Fruit fly (Drosophila melanogaster) whole organism, prepupa: Measurements from ENCODE around the gene Acp98AB.

Experiments used
- Blimp-1 ChIP-seq: fragments of 200-800 bp; sonication (Bioruptor generic); optimal IDR thresholded peaks from 3 replicates; lab custom pipeline; 2017; ENCODE audit warnings: missing biosample characterization, missing genetic modification characterization, mild to moderate bottlenecking, moderate library complexity, missing genetic modification reagents
- CG10631 ChIP-seq: fragments of 200-800 bp; sonication (Bioruptor generic); optimal IDR thresholded peaks from 2 replicates; lab custom pipeline; 2016; ENCODE audit warnings: missing biosample characterization, missing genetic modification characterization
- CG10669 ChIP-seq: fragments of 200-800 bp; sonication (Bioruptor generic); optimal IDR thresholded peaks from 3 replicates; lab custom pipeline; 2018; ENCODE audit warnings: missing biosample characterization, mild to moderate bottlenecking, missing genetic modification characterization, moderate library complexity
- CG11294 ChIP-seq: fragments of 200-800 bp; sonication (Bioruptor generic); IDR thresholded peaks from 2 replicates; pipeline ENCODE4 v1.3.6; 2022; ENCODE audit warnings: missing biosample characterization, missing genetic modification characterization
- CG11762 ChIP-seq: fragments of 200-800 bp; sonication (Bioruptor generic); optimal IDR thresholded peaks from 3 replicates; lab custom pipeline; 2016; ENCODE audit warnings: missing biosample characterization, missing genetic modification characterization; ENCODE audit not compliant: insufficient read depth
- CG11902 ChIP-seq: fragments of 200-800 bp; sonication (Bioruptor generic); optimal IDR thresholded peaks from 3 replicates; lab custom pipeline; 2016; ENCODE audit warnings: missing biosample characterization, missing genetic modification characterization
- CG31627 ChIP-seq: fragments of 200-800 bp; sonication (Bioruptor generic); optimal IDR thresholded peaks from 3 replicates; lab custom pipeline; 2016; ENCODE audit warnings: missing biosample characterization, missing genetic modification characterization
- CG34406 ChIP-seq: fragments of 200-800 bp; sonication (Bioruptor generic); optimal IDR thresholded peaks from 3 replicates; lab custom pipeline; 2016; ENCODE audit warnings: missing biosample characterization, missing genetic modification characterization
- CG3919 ChIP-seq: fragments of 200-800 bp; sonication (Bioruptor generic); optimal IDR thresholded peaks from 3 replicates; lab custom pipeline; 2016; ENCODE audit warnings: missing biosample characterization, missing genetic modification characterization
- CG4318 ChIP-seq: fragments of 200-800 bp; sonication (Bioruptor generic); optimal IDR thresholded peaks from 3 replicates; lab custom pipeline; 2017; ENCODE audit warnings: missing biosample characterization, mild to moderate bottlenecking, missing genetic modification characterization
- CG6163 ChIP-seq: fragments of 200-800 bp; sonication (Bioruptor generic); IDR thresholded peaks from 3 replicates; pipeline ENCODE4 v1.3.6; 2022; ENCODE audit warnings: missing biosample characterization, missing genetic modification characterization
- CG6792 ChIP-seq: fragments of 200-800 bp; sonication (Bioruptor generic); optimal IDR thresholded peaks from 3 replicates; lab custom pipeline; 2016; ENCODE audit warnings: missing biosample characterization, missing genetic modification characterization
- CG6808 ChIP-seq: fragments of 200-800 bp; sonication (Bioruptor generic); optimal IDR thresholded peaks from 3 replicates; lab custom pipeline; 2017; ENCODE audit warnings: missing biosample characterization, missing genetic modification characterization, mild to moderate bottlenecking, moderate library complexity, missing genetic modification reagents
- CG6854 ChIP-seq: fragments of 200-800 bp; sonication (Bioruptor generic); optimal IDR thresholded peaks from 2 replicates; lab custom pipeline; 2017; ENCODE audit warnings: missing biosample characterization, mild to moderate bottlenecking, missing genetic modification characterization
- CG8319 ChIP-seq: fragments of 200-800 bp; sonication (Bioruptor generic); optimal IDR thresholded peaks from 3 replicates; lab custom pipeline; 2016; ENCODE audit warnings: missing biosample characterization, missing genetic modification characterization
- CG8632 ChIP-seq: fragments of 200-800 bp; sonication (Bioruptor generic); optimal IDR thresholded peaks from 3 replicates; lab custom pipeline; 2016; ENCODE audit warnings: missing biosample characterization, missing genetic modification characterization
- CG9139 ChIP-seq: fragments of 200-800 bp; sonication (Bioruptor generic); optimal IDR thresholded peaks from 3 replicates; lab custom pipeline; 2017; ENCODE audit warnings: missing biosample characterization, mild to moderate bottlenecking, missing genetic modification characterization
- Eip75B ChIP-seq: fragments of 200-800 bp; sonication (Bioruptor generic); optimal IDR thresholded peaks from 3 replicates; lab custom pipeline; 2016; ENCODE audit warnings: missing biosample characterization, missing genetic modification characterization
- Eip78C ChIP-seq: fragments of 200-800 bp; sonication (Bioruptor generic); peaks from one replicate; lab custom pipeline; 2016; ENCODE audit warnings: missing biosample characterization, missing genetic modification characterization
- Hr38 ChIP-seq: sonication (Bioruptor generic); optimal IDR thresholded peaks from 2 replicates; lab custom pipeline; 2016; ENCODE audit warnings: missing biosample characterization, missing genetic modification characterization
- Hr4 ChIP-seq: fragments of 200-800 bp; sonication (Bioruptor generic); optimal IDR thresholded peaks from 3 replicates; lab custom pipeline; 2016; ENCODE audit warnings: missing biosample characterization, missing genetic modification characterization
- Lpt ChIP-seq: fragments of 200-800 bp; sonication (Bioruptor generic); optimal IDR thresholded peaks from 3 replicates; lab custom pipeline; 2016; ENCODE audit warnings: missing biosample characterization, missing genetic modification characterization
- Met ChIP-seq: fragments of 200-800 bp; sonication (Bioruptor generic); optimal IDR thresholded peaks from 3 replicates; lab custom pipeline; 2016; ENCODE audit warnings: missing biosample characterization, missing genetic modification characterization
- OdsH ChIP-seq: fragments of 200-800 bp; sonication (Bioruptor generic); optimal IDR thresholded peaks from 3 replicates; lab custom pipeline; 2016; ENCODE audit warnings: missing biosample characterization, missing genetic modification characterization
- Smox ChIP-seq: fragments of 200-800 bp; sonication (Bioruptor generic); optimal IDR thresholded peaks from 3 replicates; lab custom pipeline; 2016; ENCODE audit warnings: missing biosample characterization, missing genetic modification characterization
- Sox102F ChIP-seq: fragments of 200-800 bp; sonication (Bioruptor generic); optimal IDR thresholded peaks from 2 replicates; lab custom pipeline; 2016; ENCODE audit warnings: missing biosample characterization, mild to moderate bottlenecking, missing genetic modification characterization
- Sox14 ChIP-seq: fragments of 200-800 bp; sonication (Bioruptor generic); optimal IDR thresholded peaks from 3 replicates; lab custom pipeline; 2016; ENCODE audit warnings: missing biosample characterization, missing genetic modification characterization
- Sox15 ChIP-seq: fragments of 200-800 bp; sonication (Bioruptor generic); optimal IDR thresholded peaks from 3 replicates; lab custom pipeline; 2016; ENCODE audit warnings: missing biosample characterization, missing genetic modification characterization
- achi ChIP-seq: fragments of 200-800 bp; sonication (Bioruptor generic); optimal IDR thresholded peaks from 3 replicates; lab custom pipeline; 2016; ENCODE audit warnings: missing biosample characterization, missing genetic modification characterization
- acj6 ChIP-seq: fragments of 200-800 bp; sonication (Bioruptor generic); optimal IDR thresholded peaks from 3 replicates; lab custom pipeline; 2016; ENCODE audit warnings: missing biosample characterization, missing genetic modification characterization
- dac ChIP-seq: fragments of 200-800 bp; sonication (Bioruptor generic); optimal IDR thresholded peaks from 2 replicates; lab custom pipeline; 2017; ENCODE audit warnings: missing biosample characterization, mild to moderate bottlenecking, missing genetic modification characterization
- eg ChIP-seq: fragments of 200-800 bp; sonication (Bioruptor generic); IDR thresholded peaks from 3 replicates; pipeline ENCODE4 v1.3.6; 2022; ENCODE audit warnings: missing biosample characterization, missing genetic modification characterization
- fkh ChIP-seq: fragments of 200-800 bp; sonication (Bioruptor generic); optimal IDR thresholded peaks from 3 replicates; lab custom pipeline; 2017; ENCODE audit warnings: missing biosample characterization, mild to moderate bottlenecking, missing genetic modification characterization, moderate library complexity
- net ChIP-seq: fragments of 200-800 bp; sonication (Bioruptor generic); optimal IDR thresholded peaks from 3 replicates; lab custom pipeline; 2016; ENCODE audit warnings: missing biosample characterization, missing genetic modification characterization
- salr ChIP-seq, 2 experiments: fragments of 200-800 bp; sonication (Bioruptor generic); optimal IDR thresholded peaks; 3 replicates each; lab custom pipeline; 2016 to 2018; ENCODE audit warnings: missing biosample characterization in 2 of 2, missing genetic modification characterization in 2 of 2, mild to moderate bottlenecking in 1 of 2
- spab ChIP-seq: fragments of 200-800 bp; sonication (Bioruptor generic); optimal IDR thresholded peaks from 2 replicates; lab custom pipeline; 2017; ENCODE audit warnings: missing biosample characterization, mild to moderate bottlenecking, missing genetic modification characterization, missing genetic modification reagents
- ss ChIP-seq, 2 experiments: fragments of 200-800 bp; sonication (Bioruptor generic); optimal IDR thresholded peaks; 2 replicates in 1 of 2; 3 replicates in 1 of 2; lab custom pipeline; 2017 to 2018; ENCODE audit warnings: mild to moderate bottlenecking in 2 of 2, missing biosample characterization in 2 of 2, missing genetic modification characterization in 2 of 2, moderate library complexity in 1 of 2
- svp ChIP-seq: fragments of 200-800 bp; sonication (Bioruptor generic); peaks from one replicate; lab custom pipeline; 2016; ENCODE audit warnings: missing biosample characterization, missing genetic modification characterization
- topi ChIP-seq: fragments of 200-800 bp; sonication (Bioruptor generic); optimal IDR thresholded peaks from 3 replicates; lab custom pipeline; 2016; ENCODE audit warnings: missing biosample characterization, missing genetic modification characterization
- vri ChIP-seq: fragments of 200-800 bp; sonication (Bioruptor generic); optimal IDR thresholded peaks from 3 replicates; lab custom pipeline; 2016; ENCODE audit warnings: missing biosample characterization, mild to moderate bottlenecking, missing genetic modification characterization

The Acp98AB gene

DNA sequence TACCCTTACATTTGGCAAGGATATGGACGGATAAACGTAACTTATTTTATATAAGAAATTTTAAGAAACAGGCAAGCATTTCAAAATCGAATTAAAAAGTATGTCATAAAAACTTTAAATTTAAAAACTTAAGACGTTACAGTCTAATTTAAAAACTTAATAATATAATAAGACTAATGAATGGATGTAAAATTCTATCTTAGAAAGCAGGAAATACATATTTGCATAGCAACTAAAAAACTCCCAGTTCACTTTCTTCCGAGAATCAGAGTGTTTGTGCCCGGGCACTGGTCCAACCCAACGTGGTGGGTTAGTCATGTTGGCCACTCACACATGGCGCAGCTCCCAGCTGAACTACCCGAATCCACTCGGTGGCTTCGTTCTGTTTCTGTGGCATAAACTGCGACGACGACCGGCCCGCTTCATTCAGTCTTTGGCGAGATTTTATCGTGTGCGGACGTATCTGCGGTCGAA is 9.1 kb upstream of the Acp98AB start, which contains the start of gene CG12880 (continued):
- peak; percentile 40 for TF ChIP-seq acj6
- TF ChIP-seq CG4318 (GFP tag; lab: Kevin White, UChicago), result no peak
- TF ChIP-seq CG11762 (GFP tag; lab: Kevin White, UChicago), result no peak
- TF ChIP-seq salr (GFP tag; optimal IDR thresholded peaks at IDR 0.05; lab: Kevin White, UChicago), result peak in 1 of 2 experiments; percentile 73
- TF ChIP-seq Hr4 (GFP tag; lab: Kevin White, UChicago), result peak; percentile 22
- TF ChIP-seq achi (GFP tag; lab: Kevin White, UChicago), result peak; percentile 15
- no peak for TF ChIP-seq Sox15 (GFP tag; lab: Kevin White, UChicago)
- no peak for TF ChIP-seq Lpt (GFP tag; lab: Kevin White, UChicago)
- TF ChIP-seq CG31627 (GFP tag; lab: Kevin White, UChicago), result peak; percentile 17
- no peak for TF ChIP-seq dac (GFP tag; lab: Kevin White, UChicago)
- TF ChIP-seq CG6854 (GFP tag; lab: Kevin White, UChicago), result no peak
- peak; percentile 42 for TF ChIP-seq Eip75B
- peak; percentile 41 for TF ChIP-seq CG3919 (GFP tag; lab: Kevin White, UChicago)
- no peak for TF ChIP-seq Blimp-1 (GFP tag; lab: Kevin White, UChicago)
- TF ChIP-seq CG6792, result peak; percentile 28
- no peak for TF ChIP-seq vri (GFP tag; lab: Kevin White, UChicago)
- peak; percentile 5 for TF ChIP-seq Sox102F (GFP tag; lab: Kevin White, UChicago)
- TF ChIP-seq CG10631 (GFP tag; lab: Kevin White, UChicago), result no peak
- peak; percentile 35 for TF ChIP-seq OdsH (GFP tag; lab: Kevin White, UChicago)
- peak; percentile 3 for TF ChIP-seq CG34406 (GFP tag; lab: Kevin White, UChicago)
- TF ChIP-seq CG11902 (GFP tag; lab: Kevin White, UChicago), result no peak
- peak; percentile 85 for TF ChIP-seq Eip78C (GFP tag; lab: Kevin White, UChicago)
- no peak for TF ChIP-seq CG11294 (GFP tag; lab: Robert Waterston, UW)

DNA sequence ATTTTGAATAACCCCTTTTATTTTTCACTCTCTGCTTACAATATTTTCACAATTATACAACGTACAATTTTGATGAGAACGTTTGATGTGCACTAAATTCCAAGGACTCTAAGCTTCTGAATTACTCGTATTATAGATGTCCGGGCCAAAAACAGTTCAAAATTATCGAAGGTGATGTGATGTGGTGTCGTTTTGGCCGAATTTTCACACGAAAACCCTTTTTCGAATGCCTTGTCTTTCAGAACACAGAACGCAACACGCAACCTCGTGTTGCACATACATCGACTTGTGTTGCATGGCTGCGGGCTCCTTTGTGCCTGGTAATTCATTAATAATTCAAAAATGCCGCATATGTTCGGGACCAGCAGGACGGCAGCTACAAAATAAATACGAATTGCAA is 6.6 kb upstream of the Acp98AB start, which contains the start of gene CG31055:
Gene CG31055 (minus strand): TSS at position 101 of the 400 bp plus-strand sequence.
- TF ChIP-seq ss (GFP tag; optimal IDR thresholded peaks at IDR 0.05; lab: Kevin White, UChicago), result peak in 1 of 2 experiments; percentile 69
- no peak for TF ChIP-seq CG11762 (GFP tag; lab: Kevin White, UChicago)
- TF ChIP-seq fkh (GFP tag; lab: Kevin White, UChicago), result no peak
- TF ChIP-seq CG6163 (GFP tag; lab: Robert Waterston, UW), result no peak
- TF ChIP-seq net (GFP tag; lab: Kevin White, UChicago), result no peak

DNA sequence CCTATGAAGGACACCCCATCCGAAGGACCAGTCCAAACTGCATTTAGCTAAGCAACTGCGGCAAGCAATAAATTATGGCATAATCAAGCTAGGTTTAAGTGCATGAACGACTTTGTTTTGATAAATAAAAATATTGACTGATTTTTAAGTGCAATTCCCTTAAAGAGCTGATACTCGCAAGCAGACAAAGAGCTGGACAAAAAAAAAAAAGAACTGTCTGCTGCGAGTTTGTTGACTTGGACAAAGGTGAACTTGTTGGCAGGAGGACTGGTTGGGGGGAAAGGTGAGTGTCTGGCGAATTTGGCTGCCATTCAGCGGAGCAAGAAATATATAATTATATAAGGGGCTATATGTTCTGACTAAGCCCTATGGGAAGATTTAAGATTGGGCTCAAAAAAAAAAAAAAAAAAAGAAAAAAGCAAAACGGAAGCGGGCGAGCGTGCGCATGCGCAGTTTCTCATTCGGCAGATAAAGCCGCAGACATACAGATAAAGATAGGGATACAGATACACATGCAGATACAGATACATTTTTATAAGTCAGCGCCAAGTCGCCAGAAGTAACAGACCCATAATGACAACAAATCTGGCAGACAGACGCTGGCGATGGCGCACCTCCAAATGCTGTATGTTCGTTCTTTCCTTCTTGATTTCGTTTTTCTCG is 1.9 kb upstream of the Acp98AB start:
- TF ChIP-seq CG8632 (GFP tag; lab: Kevin White, UChicago) (no peak), Hr38 (GFP tag; lab: Kevin White, UChicago) (no peak), ss (GFP tag; optimal IDR thresholded peaks at IDR 0.05; lab: Kevin White, UChicago) (peak in 1 of 2 experiments; percentile 75), Eip75B (no peak), eg (GFP tag; lab: Robert Waterston, UW) (no peak), vri (GFP tag; lab: Kevin White, UChicago) (peak; percentile 62), acj6 (no peak), Eip78C (GFP tag; lab: Kevin White, UChicago) (peak; percentile 55), Sox102F (GFP tag; lab: Kevin White, UChicago) (peak; percentile 25), svp (GFP tag; lab: Kevin White, UChicago) (peak; percentile 52), Met (GFP tag; lab: Kevin White, UChicago) (no peak), Smox (GFP tag; lab: Kevin White, UChicago) (no peak), CG9139 (GFP tag; lab: Kevin White, UChicago) (no peak), CG8319 (no peak), CG6792 (no peak), Sox14 (GFP tag; lab: Kevin White, UChicago) (no peak), topi (GFP tag; lab: Kevin White, UChicago) (no peak), Sox15 (GFP tag; lab: Kevin White, UChicago) (no peak), spab (GFP tag; lab: Kevin White, UChicago) (no peak), CG10669 (GFP tag; lab: Kevin White, UChicago) (no peak), salr (GFP tag; optimal IDR thresholded peaks at IDR 0.05; lab: Kevin White, UChicago) (no peak), CG6808 (no peak)
